Fruit fly (Drosophila melanogaster): ENCODE measurements around the gene Fit1.

Fit1 gene

dm6 chr3L:4070996-4071379 lies 32.4 kb upstream of the Fit1 start (continued):
- TF ChIP-seq Hr78 (GFP tag; optimal IDR thresholded peaks at IDR 0.05): no peak
- TF ChIP-seq CG3407 (GFP tag; optimal IDR thresholded peaks at IDR 0.05): no peak
- no peak for TF ChIP-seq p53 (GFP tag; optimal IDR thresholded peaks at IDR 0.05)
- TF ChIP-seq Gsc (GFP tag; IDR thresholded peaks at IDR 0.05): peak; percentile 30; the same call in 1 of the 2 replicates
- TF ChIP-seq Elba2 (GFP tag; optimal IDR thresholded peaks at IDR 0.05): no peak
- peak; percentile 6 for TF ChIP-seq cg (GFP tag; optimal IDR thresholded peaks at IDR 0.05)
- peak; percentile 49; the same call in 1 of the 2 replicates for TF ChIP-seq wor (GFP tag; IDR thresholded peaks at IDR 0.05)
- no peak for TF ChIP-seq B-H2 (GFP tag; optimal IDR thresholded peaks at IDR 0.05)
- peak; percentile 70 for TF ChIP-seq Sox102F (GFP tag; optimal IDR thresholded peaks at IDR 0.05)
- TF ChIP-seq CG14965 (GFP tag; optimal IDR thresholded peaks at IDR 0.05; ENCODE audit: borderline replicate concordance): no peak
- TF ChIP-seq trem (tag; optimal IDR thresholded peaks at IDR 0.05): peak; percentile 22
- TF ChIP-seq NC2β (GFP tag; optimal IDR thresholded peaks at IDR 0.05): no peak
- TF ChIP-seq Deaf1 (tag; optimal IDR thresholded peaks at IDR 0.05): no peak
- no peak for TF ChIP-seq Trl (optimal IDR thresholded peaks at IDR 0.05)
- TF ChIP-seq Trl (GFP tag; optimal IDR thresholded peaks at IDR 0.05): no peak
- no peak for TF ChIP-seq pan (optimal IDR thresholded peaks at IDR 0.05)
- TF ChIP-seq pan (GFP tag; optimal IDR thresholded peaks at IDR 0.05 in 1 of 2, IDR thresholded peaks at IDR 0.05 in 1 of 2): peak in 1 of 2 experiments; percentile 81
- TF ChIP-seq CG31388 (GFP tag; optimal IDR thresholded peaks at IDR 0.05): no peak
- TF ChIP-seq CG6791 (GFP tag; IDR thresholded peaks at IDR 0.05; ENCODE audit: partially characterized antibody): no peak
- no peak for TF ChIP-seq Sin3A (optimal IDR thresholded peaks at IDR 0.05)
- TF ChIP-seq CG7928 (GFP tag; optimal IDR thresholded peaks at IDR 0.05): no peak
- TF ChIP-seq CHES-1-like (GFP tag; optimal IDR thresholded peaks at IDR 0.05): no peak
- peak; percentile 88 for TF ChIP-seq slbo (GFP tag; IDR thresholded peaks at IDR 0.05)
- TF ChIP-seq CG13296 (GFP tag; optimal IDR thresholded peaks at IDR 0.05): no peak
- TF ChIP-seq Mrtf (GFP tag; IDR thresholded peaks at IDR 0.05): peak; percentile 51; the same call in 1 of the 3 replicates
- TF ChIP-seq shn (GFP tag; optimal IDR thresholded peaks at IDR 0.05): peak; percentile 18
- TF ChIP-seq Sox100B (GFP tag; optimal IDR thresholded peaks at IDR 0.05): no peak
- TF ChIP-seq CG43689 (GFP tag; IDR thresholded peaks at IDR 0.05): peak; percentile 55
- no peak for TF ChIP-seq CG12155 (GFP tag; optimal IDR thresholded peaks at IDR 0.05)
- TF ChIP-seq CG11696 (GFP tag; IDR thresholded peaks at IDR 0.05): 0 out of 2 replicates have a peak, but pooled peaks have one; percentile 39
- peak; percentile 78 for TF ChIP-seq ase (GFP tag; IDR thresholded peaks at IDR 0.05)
- TF ChIP-seq prd (optimal IDR thresholded peaks at IDR 0.05): no peak
- peak; percentile 66 for TF ChIP-seq prd (GFP tag; IDR thresholded peaks at IDR 0.05)
- no peak for TF ChIP-seq Tbp (GFP tag; optimal IDR thresholded peaks at IDR 0.05)
- TF ChIP-seq dpn (GFP tag; optimal IDR thresholded peaks at IDR 0.05): peak in 1 of 2 experiments; percentile 50
- peak; percentile 48 for TF ChIP-seq tin (GFP tag; optimal IDR thresholded peaks at IDR 0.05)
- TF ChIP-seq CG4730 (GFP tag; IDR thresholded peaks at IDR 0.05): peak; percentile 26; the same call in 1 of the 2 replicates
- TF ChIP-seq CG3847 (GFP tag; IDR thresholded peaks at IDR 0.05): no peak
- no peak for TF ChIP-seq ac (GFP tag; optimal IDR thresholded peaks at IDR 0.05)
- peak; percentile 37 for TF ChIP-seq CG2678 (tag; optimal IDR thresholded peaks at IDR 0.05)
- peak; percentile 17 for TF ChIP-seq fd3F (GFP tag; optimal IDR thresholded peaks at IDR 0.05)
- no peak for TF ChIP-seq Adf1 (GFP tag; IDR thresholded peaks at IDR 0.05)
- peak; percentile 69 for TF ChIP-seq row (GFP tag; IDR thresholded peaks at IDR 0.05)
- peak; percentile 78 for TF ChIP-seq CG12071 (GFP tag; optimal IDR thresholded peaks at IDR 0.05)
- no peak for TF ChIP-seq vnd (GFP tag; IDR thresholded peaks at IDR 0.05; ENCODE audit: partially characterized antibody)
- peak; percentile 8 for TF ChIP-seq CG9876 (GFP tag; optimal IDR thresholded peaks at IDR 0.05)
- TF ChIP-seq Asciz (GFP tag; optimal IDR thresholded peaks at IDR 0.05): peak; percentile 22
- peak; percentile 67 for TF ChIP-seq CG14667 (GFP tag; IDR thresholded peaks at IDR 0.05)
- no peak for TF ChIP-seq sima (GFP tag; optimal IDR thresholded peaks at IDR 0.05)
- peak; percentile 74 for TF ChIP-seq CG14050 (GFP tag; IDR thresholded peaks at IDR 0.05)
- TF ChIP-seq CG5180 (GFP tag; optimal IDR thresholded peaks at IDR 0.05): no peak
- no peak for TF ChIP-seq fd64A (GFP tag; optimal IDR thresholded peaks at IDR 0.05)
- TF ChIP-seq pfk (GFP tag; optimal IDR thresholded peaks at IDR 0.05): no peak
